Fruit fly (Drosophila melanogaster) whole organism, embryonic: ENCODE results near the gene CG3726.

Source experiments
- CG10321 ChIP-seq: fragments of 200-800 bp; sonication (Bioruptor generic); IDR thresholded peaks from 2 replicates; pipeline ENCODE4 v1.3.6; 2022; ENCODE audit warnings: missing biosample characterization, missing genetic modification characterization
- CG10462 ChIP-seq: fragments of 200-800 bp; sonication (Bioruptor generic); optimal IDR thresholded peaks from 2 replicates; lab custom pipeline; 2016; ENCODE audit warnings: missing biosample characterization, missing genetic modification characterization
- CG10979 ChIP-seq: fragments of 200-800 bp; sonication (Bioruptor generic); optimal IDR thresholded peaks from 2 replicates; lab custom pipeline; 2018; ENCODE audit warnings: missing biosample characterization, mild to moderate bottlenecking, missing genetic modification characterization, moderate library complexity
- CG11504 ChIP-seq: fragments of 200-800 bp; sonication (Bioruptor generic); optimal IDR thresholded peaks from 3 replicates; lab custom pipeline; 2019; ENCODE audit warnings: missing biosample characterization, mild to moderate bottlenecking, missing genetic modification characterization, moderate library complexity
- CG14667 ChIP-seq: fragments of 200-800 bp; sonication (Bioruptor generic); IDR thresholded peaks from 2 replicates; pipeline ENCODE4 v1.3.6; 2022; ENCODE audit warnings: missing biosample characterization, missing genetic modification characterization
- CG15514 ChIP-seq: fragments of 200-800 bp; sonication (Bioruptor generic); optimal IDR thresholded peaks from 3 replicates; lab custom pipeline; 2017; ENCODE audit warnings: missing biosample characterization, missing genetic modification characterization, mild to moderate bottlenecking, moderate library complexity, missing genetic modification reagents
- CG15601 ChIP-seq: fragments of 200-800 bp; sonication (Bioruptor generic); optimal IDR thresholded peaks from 3 replicates; lab custom pipeline; 2019; ENCODE audit warnings: missing biosample characterization, mild to moderate bottlenecking, missing genetic modification characterization, moderate library complexity
- CG1603 ChIP-seq: fragments of 200-800 bp; sonication (Bioruptor generic); optimal IDR thresholded peaks from 2 replicates; lab custom pipeline; 2019; ENCODE audit warnings: missing biosample characterization, mild to moderate bottlenecking, missing genetic modification characterization, moderate library complexity
- CG17186 ChIP-seq: fragments of 200-800 bp; sonication (Bioruptor generic); optimal IDR thresholded peaks from 3 replicates; lab custom pipeline; 2017; ENCODE audit warnings: missing biosample characterization, missing genetic modification reagents, missing genetic modification characterization
- CG17361 ChIP-seq: fragments of 200-800 bp; sonication (Bioruptor generic); IDR thresholded peaks from 3 replicates; pipeline ENCODE4 v1.3.6; 2022; ENCODE audit warnings: missing biosample characterization, missing genetic modification characterization
- CG2678 ChIP-seq: fragments of 200-800 bp; sonication (Bioruptor generic); optimal IDR thresholded peaks from 3 replicates; lab custom pipeline; 2019; ENCODE audit warnings: missing biosample characterization, mild to moderate bottlenecking, missing genetic modification characterization, moderate library complexity
- CG2712 ChIP-seq: fragments of 200-800 bp; optimal IDR thresholded peaks from 3 replicates; lab custom pipeline; 2019; ENCODE audit warnings: missing biosample characterization, mild to moderate bottlenecking, missing genetic modification characterization, moderate library complexity
- CG3065 ChIP-seq: fragments of 200-800 bp; sonication (Bioruptor generic); optimal IDR thresholded peaks from 2 replicates; lab custom pipeline; 2016; ENCODE audit warnings: missing biosample characterization, missing genetic modification characterization
- CG32532 ChIP-seq: fragments of 200-800 bp; sonication (Bioruptor generic); IDR thresholded peaks from 2 replicates; pipeline ENCODE4 v1.3.6; 2022; ENCODE audit warnings: missing biosample characterization, missing genetic modification characterization
- CG42726 ChIP-seq: fragments of 200-800 bp; sonication (Bioruptor generic); IDR thresholded peaks from 2 replicates; pipeline ENCODE4 v1.3.6; 2022; ENCODE audit warnings: missing biosample characterization, missing genetic modification characterization; ENCODE audit not compliant: partially characterized antibody
- CG43689 ChIP-seq: fragments of 200-800 bp; sonication (Bioruptor generic); IDR thresholded peaks from 2 replicates; pipeline ENCODE4 v1.3.6; 2022; ENCODE audit warnings: missing biosample characterization, missing genetic modification characterization
- CG7839 ChIP-seq: fragments of 200-800 bp; sonication (Bioruptor generic); optimal IDR thresholded peaks from 3 replicates; lab custom pipeline; 2018; ENCODE audit warnings: missing biosample characterization, mild to moderate bottlenecking, missing genetic modification characterization, moderate library complexity
- CG9932 ChIP-seq: fragments of 200-800 bp; sonication (Bioruptor generic); IDR thresholded peaks from 2 replicates; pipeline ENCODE4 v1.3.6; 2022; ENCODE audit warnings: missing biosample characterization, missing genetic modification characterization
- CkIIα-i1 ChIP-seq: fragments of 200-800 bp; sonication (Bioruptor generic); IDR thresholded peaks from 2 replicates; pipeline ENCODE4 v1.3.6; 2022; ENCODE audit warnings: missing biosample characterization, missing genetic modification characterization
- E2f1 ChIP-seq: fragments of 200-800 bp; sonication (Bioruptor generic); IDR thresholded peaks from 2 replicates; pipeline ENCODE4 v1.3.6; 2022; ENCODE audit warnings: missing biosample characterization, missing genetic modification characterization
- Fer1 ChIP-seq: fragments of 200-800 bp; sonication (Bioruptor generic); optimal IDR thresholded peaks from 2 replicates; lab custom pipeline; 2017; ENCODE audit warnings: missing biosample characterization, mild to moderate bottlenecking, missing genetic modification characterization
- Gsc ChIP-seq: fragments of 200-800 bp; sonication (Bioruptor generic); IDR thresholded peaks from 2 replicates; pipeline ENCODE4 v1.3.6; 2022; ENCODE audit warnings: missing biosample characterization, missing genetic modification characterization
- Gug ChIP-seq: fragments of 200-800 bp; sonication (Bioruptor generic); IDR thresholded peaks from 4 replicates; pipeline ENCODE4 v1.3.6; 2022; ENCODE audit warnings: missing biosample characterization, missing genetic modification characterization
- Hr39 ChIP-seq: fragments of >200 bp; optimal IDR thresholded peaks from 2 replicates; lab custom pipeline; 2017
- MBD-R2 ChIP-seq: fragments of 200-800 bp; sonication (Bioruptor generic); IDR thresholded peaks from 2 replicates; pipeline ENCODE4 v1.3.6; 2022; ENCODE audit warnings: missing biosample characterization, missing genetic modification characterization
- MESR4 ChIP-seq: fragments of 200-800 bp; sonication (Bioruptor generic); optimal IDR thresholded peaks from 2 replicates; lab custom pipeline; 2018; ENCODE audit warnings: missing biosample characterization, mild to moderate bottlenecking, missing genetic modification characterization, moderate library complexity
- Scr ChIP-seq: fragments of 200-800 bp; sonication (Bioruptor generic); IDR thresholded peaks from 2 replicates; pipeline ENCODE4 v1.3.6; 2022; ENCODE audit warnings: missing biosample characterization, missing genetic modification characterization; ENCODE audit not compliant: partially characterized antibody
- Ssrp ChIP-seq: fragments of 200-800 bp; sonication (Bioruptor generic); optimal IDR thresholded peaks from 2 replicates; lab custom pipeline; 2018; ENCODE audit warnings: missing biosample characterization, mild to moderate bottlenecking, missing genetic modification characterization, moderate library complexity
- Trl ChIP-seq, 3 experiments: fragments of >200 bp in 2 of 3; fragments of 200-800 bp in 1 of 3; sonication (Bioruptor generic) in 1 of 3; optimal IDR thresholded peaks; 2 replicates in 1 of 3; 3 replicates in 2 of 3; lab custom pipeline; 2016 to 2017; ENCODE audit warnings: missing biosample characterization in 1 of 3, missing genetic modification characterization in 1 of 3
- abd-A ChIP-seq: fragments of 200-800 bp; sonication (Bioruptor generic); optimal IDR thresholded peaks from 3 replicates; lab custom pipeline; 2019; ENCODE audit warnings: missing biosample characterization, mild to moderate bottlenecking, missing genetic modification characterization, moderate library complexity
- bowl ChIP-seq: fragments of 200-800 bp; sonication (Bioruptor generic); IDR thresholded peaks from 2 replicates; pipeline ENCODE4 v1.3.6; 2022; ENCODE audit warnings: missing biosample characterization, missing genetic modification characterization
- br ChIP-seq: fragments of >200 bp; optimal IDR thresholded peaks from 2 replicates; lab custom pipeline; 2017
- ci ChIP-seq: fragments of 200-800 bp; sonication (Bioruptor generic); IDR thresholded peaks from 3 replicates; pipeline ENCODE4 v1.3.6; 2022; ENCODE audit warnings: missing biosample characterization, missing genetic modification characterization
- eve ChIP-seq, 2 experiments: fragments of >200 bp; optimal IDR thresholded peaks; 2 replicates each; lab custom pipeline; 2017; ENCODE audit warnings: missing biosample characterization in 2 of 2, missing genetic modification characterization in 2 of 2
- fd102C ChIP-seq: fragments of 200-800 bp; sonication (Bioruptor generic); optimal IDR thresholded peaks from 2 replicates; lab custom pipeline; 2018; ENCODE audit warnings: missing biosample characterization, mild to moderate bottlenecking, missing genetic modification characterization, moderate library complexity
- gfzf ChIP-seq: fragments of 200-800 bp; sonication (Bioruptor generic); optimal IDR thresholded peaks from 2 replicates; lab custom pipeline; 2016; ENCODE audit warnings: missing biosample characterization, mild to moderate bottlenecking, missing genetic modification characterization, moderate library complexity
- grau ChIP-seq: fragments of 200-800 bp; optimal IDR thresholded peaks from 3 replicates; lab custom pipeline; 2019; ENCODE audit warnings: missing biosample characterization, mild to moderate bottlenecking, missing genetic modification characterization, moderate library complexity
- hkb ChIP-seq, 2 experiments: fragments of 200-800 bp in 1 of 2; fragments of >200 bp in 1 of 2; sonication (Bioruptor generic) in 1 of 2; IDR thresholded peaks in 1 of 2; optimal IDR thresholded peaks in 1 of 2; 2 replicates each; pipeline versions ENCODE4 v1.3.6 to Lab custom; 2017 to 2022; ENCODE audit warnings: missing biosample characterization in 1 of 2, missing genetic modification characterization in 1 of 2
- nom ChIP-seq: fragments of 200-800 bp; sonication (Bioruptor generic); optimal IDR thresholded peaks from 2 replicates; lab custom pipeline; 2017; ENCODE audit warnings: missing biosample characterization, missing genetic modification characterization, mild to moderate bottlenecking, moderate library complexity, missing genetic modification reagents
- odd ChIP-seq: fragments of 200-800 bp; sonication (Bioruptor generic); optimal IDR thresholded peaks from 2 replicates; lab custom pipeline; 2017; ENCODE audit warnings: missing biosample characterization, mild to moderate bottlenecking, missing genetic modification characterization
- phol ChIP-seq: fragments of 200-800 bp; sonication (Bioruptor generic); optimal IDR thresholded peaks from 3 replicates; lab custom pipeline; 2018; ENCODE audit warnings: missing biosample characterization, mild to moderate bottlenecking, missing genetic modification characterization, moderate library complexity
- repo ChIP-seq: fragments of 200-800 bp; sonication (Bioruptor generic); optimal IDR thresholded peaks from 2 replicates; lab custom pipeline; 2016; ENCODE audit warnings: missing biosample characterization, missing genetic modification characterization
- sisA ChIP-seq: fragments of 200-800 bp; sonication (Bioruptor generic); IDR thresholded peaks from 2 replicates; pipeline ENCODE4 v1.3.6; 2022; ENCODE audit warnings: missing biosample characterization, missing genetic modification characterization
- sna ChIP-seq: fragments of 200-800 bp; sonication (Bioruptor generic); IDR thresholded peaks from 2 replicates; pipeline ENCODE4 v1.3.6; 2022; ENCODE audit warnings: missing biosample characterization, missing genetic modification characterization; ENCODE audit not compliant: partially characterized antibody
- sr ChIP-seq: fragments of 200-800 bp; sonication (Bioruptor generic); IDR thresholded peaks from 3 replicates; pipeline ENCODE4 v1.3.6; 2022; ENCODE audit warnings: missing biosample characterization, missing genetic modification characterization
- stc ChIP-seq: fragments of 200-800 bp; sonication (Bioruptor generic); IDR thresholded peaks from 2 replicates; pipeline ENCODE4 v1.3.6; 2022; ENCODE audit warnings: missing biosample characterization, missing genetic modification characterization
- yki ChIP-seq: fragments of >200 bp; optimal IDR thresholded peaks from 3 replicates; lab custom pipeline; 2018
- z ChIP-seq: fragments of 200-800 bp; sonication (Bioruptor generic); IDR thresholded peaks from 3 replicates; pipeline ENCODE4 v1.3.6; 2022; ENCODE audit warnings: missing biosample characterization, missing genetic modification characterization

CG3726 gene

DNA sequence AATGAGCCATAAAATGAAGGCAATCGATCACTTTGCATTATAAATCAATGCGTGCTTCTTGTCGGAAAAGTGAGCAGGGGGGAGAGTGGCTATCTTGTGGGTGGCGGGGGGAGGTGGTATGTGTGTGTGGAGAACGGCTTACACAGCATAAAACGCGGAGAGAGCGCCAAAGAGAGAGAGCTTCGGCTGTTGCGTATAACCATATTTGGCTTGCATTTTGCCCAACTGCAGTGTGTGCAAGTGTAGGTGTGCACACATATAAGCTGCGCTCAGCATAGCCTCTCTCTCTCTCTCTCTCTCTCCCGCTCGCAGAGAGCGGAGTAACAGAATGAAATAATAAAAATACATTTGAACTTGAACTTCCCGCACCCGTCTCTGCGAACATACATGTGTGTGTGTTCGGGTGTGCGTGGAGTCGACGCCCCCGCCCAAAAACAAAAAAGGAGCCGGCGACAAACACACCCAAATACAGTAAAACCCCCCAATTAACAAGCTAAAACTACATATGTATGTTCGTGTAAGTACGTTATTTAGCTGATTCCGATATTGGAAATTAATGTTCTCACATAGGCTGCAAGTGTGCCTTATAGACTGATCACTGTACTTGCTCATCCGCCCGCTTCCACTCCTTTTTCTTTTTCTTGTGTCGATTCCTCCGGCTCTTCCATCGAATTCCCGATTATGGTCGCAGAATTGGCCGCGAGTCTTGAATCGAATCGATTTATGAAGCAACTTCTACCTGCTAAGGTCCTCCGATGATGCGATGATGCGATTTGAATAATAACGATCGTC lies 29.9 kb upstream of the CG3726 start (continued):
- TF ChIP-seq CG42726 (GFP tag; lab: Robert Waterston, UW) (no peak), Hr39 (lab: Kevin White, UChicago) (no peak), eve (GFP tag; optimal IDR thresholded peaks at IDR 0.05; lab: Kevin White, UChicago) (no peak), phol (peak; percentile 8), hkb (optimal IDR thresholded peaks at IDR 0.05; lab: Kevin White, UChicago) (no peak), hkb (GFP tag; IDR thresholded peaks at IDR 0.05; lab: Robert Waterston, UW) (0 out of 2 replicates have a peak, but pooled peaks have one; percentile 29), CkIIα-i1 (GFP tag; lab: Robert Waterston, UW) (no peak), yki (peak; percentile 84), Gsc (GFP tag; lab: Robert Waterston, UW) (no peak), sr (GFP tag; lab: Robert Waterston, UW) (peak; percentile 46; the same call in 2 of the 3 replicates), CG17361 (GFP tag; lab: Robert Waterston, UW) (peak; percentile 27; the same call in 1 of the 3 replicates), Gug (GFP tag; lab: Robert Waterston, UW) (0 out of 4 replicates have a peak, but pooled peaks have one; percentile 23), CG15601 (tag; lab: Kevin White, UChicago) (no peak), CG15514 (GFP tag; lab: Kevin White, UChicago) (peak; percentile 2), CG10321 (0 out of 2 replicates have a peak, but pooled peaks have one; percentile 11), E2f1 (GFP tag; lab: Robert Waterston, UW) (0 out of 2 replicates have a peak, but pooled peaks have one; percentile 19), MBD-R2 (GFP tag; lab: Robert Waterston, UW) (no peak), fd102C (no peak), MESR4 (no peak), CG17186 (GFP tag; lab: Kevin White, UChicago) (no peak), stc (GFP tag; lab: Robert Waterston, UW) (no peak), CG10979 (tag; lab: Kevin White, UChicago) (peak; percentile 46), Scr (no peak), Fer1 (no peak), odd (GFP tag; lab: Kevin White, UChicago) (no peak), CG32532 (GFP tag; lab: Robert Waterston, UW) (peak; percentile 34; the same call in 1 of the 2 replicates), nom (GFP tag; lab: Kevin White, UChicago) (peak; percentile 60), ci (GFP tag; lab: Robert Waterston, UW) (0 out of 3 replicates have a peak, but pooled peaks have one; percentile 45), grau (tag; lab: Kevin White, UChicago) (peak; percentile 93), sisA (peak; percentile 27; the same call in 1 of the 2 replicates), z (GFP tag; lab: Robert Waterston, UW) (no peak; the same call in 2 of the 3 replicates), abd-A (tag; lab: Kevin White, UChicago) (peak; percentile 32), CG9932 (GFP tag; lab: Robert Waterston, UW) (0 out of 2 replicates have a peak, but pooled peaks have one; percentile 31), CG3065 (GFP tag; lab: Kevin White, UChicago) (no peak), CG43689 (GFP tag; lab: Robert Waterston, UW) (no peak), bowl (GFP tag; lab: Robert Waterston, UW) (no peak), Trl (optimal IDR thresholded peaks at IDR 0.05; lab: Kevin White, UChicago) (peak; percentile 76 to 92), Trl (GFP tag; optimal IDR thresholded peaks at IDR 0.05; lab: Kevin White, UChicago) (no peak), CG2712 (tag; lab: Kevin White, UChicago) (peak; percentile 55), repo (no peak), Ssrp (no peak), CG2678 (tag; lab: Kevin White, UChicago) (peak; percentile 7), br (lab: Kevin White, UChicago) (no peak), CG7839 (tag; lab: Kevin White, UChicago) (peak; percentile 18), gfzf (GFP tag; lab: Kevin White, UChicago) (no peak), CG11504 (tag; lab: Kevin White, UChicago) (peak; percentile 22), CG14667 (no peak), CG1603 (tag; lab: Kevin White, UChicago) (peak; percentile 27), sna (0 out of 2 replicates have a peak, but pooled peaks have one; percentile 19), CG10462 (GFP tag; lab: Kevin White, UChicago) (no peak)
